Worm (Caenorhabditis elegans): ENCODE data around the gene T14G8.6.

- TF ChIP-seq ccch-3 (GFP tag; optimal IDR thresholded peaks at IDR 0.05): no peak
- TF ChIP-seq lsl-1 (GFP tag; optimal IDR thresholded peaks at IDR 0.05): no peak
- TF ChIP-seq let-607 (tag; optimal IDR thresholded peaks at IDR 0.05): peak; percentile 96 to 98
- TF ChIP-seq lag-1 (GFP tag; IDR thresholded peaks at IDR 0.05): no peak
- TF ChIP-seq pbrm-1 (GFP tag; IDR thresholded peaks at IDR 0.05): no peak
- TF ChIP-seq nhr-90 (tag; optimal IDR thresholded peaks at IDR 0.05): no peak
- no peak for TF ChIP-seq nfyb-1 (GFP tag; IDR thresholded peaks at IDR 0.05)
- no peak for TF ChIP-seq unc-62 (GFP tag; optimal IDR thresholded peaks at IDR 0.05)
- TF ChIP-seq ztf-28 (GFP tag; IDR thresholded peaks at IDR 0.05): no peak
- no peak for TF ChIP-seq F57A8.1 (GFP tag; optimal IDR thresholded peaks at IDR 0.05)
- TF ChIP-seq pha-4 (tag; optimal IDR thresholded peaks at IDR 0.05): no peak
- TF ChIP-seq ceh-27 (GFP tag; optimal IDR thresholded peaks at IDR 0.05): no peak
Measured at ce11 chrX:12860711-12861287, 1.8 kb downstream of the T14G8.6 start, which contains the start of gene T14G8.3.

Data from whole organism, young adult.